Worm (Caenorhabditis elegans): Measurements from ENCODE around the gene srw-7.

DNA sequence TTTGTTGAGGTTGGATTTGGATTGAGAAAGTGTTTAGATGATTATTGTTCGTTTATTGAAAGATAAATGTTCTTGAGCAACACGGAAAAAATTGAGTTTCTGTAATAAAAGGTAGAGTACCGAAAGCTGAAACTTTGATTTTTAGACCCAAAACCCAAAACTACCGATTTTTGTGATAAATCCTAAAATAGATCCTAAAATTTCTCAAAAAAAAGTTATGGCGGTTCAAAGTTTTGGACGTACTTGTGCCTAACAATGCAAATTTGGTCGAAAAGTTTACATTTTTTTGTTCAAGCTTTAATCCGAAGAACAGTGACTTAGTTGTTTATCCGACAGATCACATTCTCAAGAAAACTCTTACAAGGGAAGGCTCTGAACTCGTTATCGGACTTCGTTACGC lies 41.2 kb downstream of the srw-7 start, which contains the start of gene nhr-185:
- no peak for TF ChIP-seq ama-1 (optimal IDR thresholded peaks at IDR 0.05)
- no peak for TF ChIP-seq tra-4 (tag; optimal IDR thresholded peaks at IDR 0.05)
- TF ChIP-seq flt-1 (GFP tag; IDR thresholded peaks at IDR 0.05): no peak
- TF ChIP-seq hmbx-1 (tag; optimal IDR thresholded peaks at IDR 0.05): no peak
- no peak for TF ChIP-seq tbx-11 (GFP tag; IDR thresholded peaks at IDR 0.05)
- no peak for TF ChIP-seq tbx-37 (GFP tag; conservative IDR thresholded peaks at IDR 0.05)
